Worm (Caenorhabditis elegans): ENCODE measurements around the gene dsb-1.

The dsb-1 gene

DNA sequence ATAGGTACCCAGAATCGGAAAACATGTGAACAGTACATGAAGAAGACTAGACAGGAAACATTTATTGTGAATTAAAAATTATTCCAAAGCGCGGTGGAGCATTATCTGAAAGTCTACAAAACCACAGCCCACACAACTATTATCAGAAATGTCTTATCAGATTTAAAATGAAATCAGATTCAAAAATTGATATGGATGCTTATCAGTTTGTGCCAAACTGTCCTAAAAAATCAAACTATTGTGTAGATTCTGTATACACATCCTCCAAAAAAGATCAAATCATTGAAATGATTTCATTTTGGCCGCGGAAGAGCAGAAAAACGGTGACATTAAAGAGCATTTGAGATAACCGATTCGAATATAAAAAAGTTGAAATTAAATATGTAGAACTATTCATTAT lies 26.7 kb downstream of the dsb-1 start, which contains the start of gene irg-4:
Gene irg-4 (plus strand): TSS at position 392 of the 400 bp plus-strand sequence.
- no peak for TF ChIP-seq unc-62 (GFP tag; optimal IDR thresholded peaks at IDR 0.05)

DNA sequence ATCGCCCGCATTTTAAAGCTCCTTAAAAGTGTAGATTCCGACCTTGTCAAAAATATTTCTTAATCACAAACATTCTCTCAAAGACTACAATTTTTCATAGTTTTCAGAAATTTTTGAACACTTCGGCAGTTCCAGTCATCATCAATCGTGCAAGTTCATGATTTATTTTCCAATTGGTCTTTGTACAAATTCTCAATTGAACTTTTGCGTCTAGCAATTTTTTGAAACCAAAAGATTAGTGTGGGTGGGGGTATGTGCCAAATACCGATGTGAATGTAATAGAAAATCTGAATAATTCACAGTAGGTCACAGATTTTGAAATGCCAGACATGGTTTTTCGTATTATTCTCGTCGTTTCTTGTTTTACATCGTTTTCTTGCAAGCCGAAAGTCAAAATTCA lies 29.6 kb downstream of the dsb-1 start, which contains the start of gene clec-185:
Gene clec-185 (plus strand): TSS at position 301 of the 400 bp plus-strand sequence.
- no peak for TF ChIP-seq unc-62 (GFP tag; optimal IDR thresholded peaks at IDR 0.05)

DNA sequence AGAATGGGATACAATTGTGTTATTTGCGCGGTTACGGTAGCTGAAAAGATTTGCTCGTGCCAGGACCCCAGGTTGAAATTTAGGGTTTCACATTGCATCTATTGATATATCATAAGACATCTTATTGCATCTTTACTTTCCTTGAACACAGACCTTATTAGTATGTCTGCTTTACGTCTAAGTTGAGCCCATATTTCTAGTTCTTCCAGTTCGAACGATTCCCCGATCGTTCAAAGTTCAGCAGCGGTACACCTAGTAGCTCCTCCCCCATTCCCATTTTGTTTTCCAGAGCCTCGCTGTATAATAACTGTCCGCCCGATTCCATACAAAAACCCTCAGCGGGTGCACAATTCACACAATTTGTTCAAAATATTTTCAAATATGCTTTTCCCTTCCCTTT lies 33.0 kb downstream of the dsb-1 start, which contains the start of gene C25G4.17:
Gene C25G4.17 (plus strand): TSS at position 301 of the 400 bp plus-strand sequence.
- no peak for TF ChIP-seq unc-62 (GFP tag; optimal IDR thresholded peaks at IDR 0.05)

DNA sequence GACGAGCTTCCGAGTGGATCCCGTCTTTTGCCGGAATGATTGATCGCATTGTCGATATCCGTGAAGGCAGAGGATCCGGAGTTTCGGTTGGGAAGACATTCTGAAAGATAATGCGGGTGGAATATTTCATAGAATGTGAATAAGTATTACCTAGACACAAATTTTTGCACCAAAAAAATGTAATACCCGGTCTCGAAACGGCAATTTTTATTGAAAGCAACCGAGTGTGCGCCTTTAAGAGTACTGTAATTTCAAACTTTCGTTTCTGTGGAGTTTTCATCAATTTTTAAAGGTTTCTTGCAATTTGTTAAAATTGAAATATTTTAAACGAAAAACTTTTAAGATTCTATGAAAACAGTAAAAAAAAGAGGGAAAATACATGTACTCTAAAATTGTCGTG lies 35.2 kb downstream of the dsb-1 start, which contains the start of gene C25G4.2:
Gene C25G4.2 (minus strand): TSS at position 100 of the 400 bp plus-strand sequence.
- no peak for TF ChIP-seq unc-62 (GFP tag; optimal IDR thresholded peaks at IDR 0.05)

DNA sequence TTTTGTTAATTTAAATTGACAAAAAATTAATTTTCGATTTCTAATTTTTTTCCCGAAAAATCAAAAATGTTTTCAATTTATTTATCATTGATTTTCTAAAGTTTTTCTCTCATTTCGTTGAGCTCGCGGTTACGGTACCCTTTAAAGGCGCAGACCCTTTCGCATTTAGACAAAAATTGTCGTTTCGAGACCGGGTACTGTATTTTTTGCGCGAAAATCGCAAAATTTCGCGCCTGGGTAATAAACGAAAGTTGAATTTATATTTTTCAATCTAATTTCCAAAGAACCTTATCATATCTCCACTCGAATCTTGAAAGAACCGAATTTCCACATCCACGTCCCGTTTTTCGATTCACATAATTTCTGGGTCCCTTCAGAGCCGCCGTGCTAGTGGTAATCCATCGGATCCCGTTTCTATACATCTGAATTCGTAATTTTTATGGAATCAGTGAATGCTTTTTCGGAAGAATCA lies 36.8 kb downstream of the dsb-1 start, which contains the start of gene C25G4.3:
Gene C25G4.3 (minus strand): TSS at position 422 of the 472 bp plus-strand sequence.
- TF ChIP-seq unc-62 (GFP tag; optimal IDR thresholded peaks at IDR 0.05) = no peak

DNA sequence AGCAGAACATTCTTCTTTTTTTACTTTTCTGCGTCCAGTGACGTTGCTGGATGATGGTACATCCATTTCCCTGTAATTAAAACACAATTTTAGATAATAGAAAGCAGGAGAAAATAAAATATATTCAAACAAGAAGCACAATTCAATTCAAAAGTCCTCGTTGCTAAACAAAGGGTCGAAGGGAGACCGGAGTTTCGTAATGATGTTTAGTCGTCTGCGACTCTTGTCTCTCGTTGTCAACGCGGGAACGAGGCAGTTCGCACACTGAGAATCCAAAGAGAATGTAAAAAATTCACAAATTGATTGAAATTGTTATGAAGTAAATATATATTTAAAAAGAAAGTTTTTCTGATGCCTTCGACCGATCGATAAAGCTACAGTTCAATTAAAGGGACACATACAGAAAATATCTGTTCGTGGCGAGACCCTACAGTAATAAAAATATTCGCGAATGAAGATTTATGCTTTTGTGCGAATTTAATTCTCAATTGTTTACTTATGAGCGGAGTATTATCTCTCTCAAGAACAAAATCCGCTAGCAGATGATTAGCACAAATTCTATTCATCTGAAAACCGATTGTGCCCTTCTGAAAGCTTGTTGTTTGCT lies 42.6 kb downstream of the dsb-1 start, which contains the start of gene dpy-26:
Gene dpy-26 (minus strand): TSS at position 111 of the 607 bp plus-strand sequence.
- no peak for TF ChIP-seq unc-62 (GFP tag; optimal IDR thresholded peaks at IDR 0.05)

DNA sequence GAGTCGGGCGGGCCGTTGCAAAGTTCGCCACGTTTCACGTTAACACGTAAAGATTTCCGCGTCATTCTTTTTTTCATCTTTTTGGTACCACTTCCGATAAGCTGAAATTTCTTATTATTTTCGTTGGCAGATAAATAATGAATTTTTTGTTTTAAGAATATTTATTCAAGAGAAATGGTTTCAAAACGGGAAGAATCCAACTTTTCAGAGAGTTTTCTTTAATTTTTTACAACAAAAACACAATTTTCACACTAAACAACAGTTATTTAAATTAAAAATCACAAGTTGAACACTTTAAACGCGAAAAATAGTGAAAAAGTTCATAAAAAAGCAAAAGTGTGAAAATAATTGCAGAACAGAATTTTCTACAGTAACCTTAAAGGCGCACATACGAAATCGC lies 45.4 kb downstream of the dsb-1 start, which contains the start of gene spe-44:
Gene spe-44 (minus strand): TSS at position 101 of the 400 bp plus-strand sequence.
- no peak for TF ChIP-seq unc-62 (GFP tag; optimal IDR thresholded peaks at IDR 0.05)

DNA sequence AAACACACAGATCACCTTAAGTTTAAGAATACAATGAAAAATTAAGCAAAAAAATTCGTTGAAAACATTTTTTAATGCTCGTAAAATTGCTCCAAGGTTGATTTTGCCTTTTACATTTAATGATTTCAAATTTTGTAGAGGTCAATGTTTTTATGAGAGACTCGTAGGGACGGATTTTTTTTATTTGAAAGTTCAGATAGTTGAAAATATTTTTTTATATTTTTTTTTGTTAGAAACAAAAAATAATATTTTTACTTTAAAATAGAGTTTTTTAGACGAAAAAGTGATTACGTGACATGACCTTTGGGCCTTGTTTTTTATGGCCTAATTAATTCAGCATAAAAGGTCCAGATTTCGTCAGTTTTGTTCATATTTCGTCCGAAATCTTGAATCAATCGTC lies 46.0 kb downstream of the dsb-1 start, which contains the start of gene smz-1:
Gene smz-1 (plus strand): TSS at position 301 of the 400 bp plus-strand sequence.
- no peak for TF ChIP-seq unc-62 (GFP tag; optimal IDR thresholded peaks at IDR 0.05)

DNA sequence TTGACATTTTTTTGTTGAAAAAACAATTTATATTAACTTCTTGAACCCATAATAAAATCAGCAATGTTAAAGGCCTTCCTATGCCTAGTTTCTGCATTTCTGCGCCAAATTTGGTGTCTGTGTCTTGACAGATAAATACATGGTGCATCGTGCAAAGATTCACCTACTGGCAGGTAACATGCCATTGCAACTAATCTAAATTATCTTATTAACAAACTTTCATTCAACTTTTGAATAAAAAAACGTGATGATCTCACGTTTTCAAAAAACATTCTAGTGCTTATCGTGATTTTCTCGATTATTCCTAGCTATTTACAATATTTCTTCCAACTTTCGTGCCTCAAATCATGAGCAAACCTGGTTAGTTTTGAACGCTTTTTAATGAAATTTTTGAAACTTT lies 47.9 kb downstream of the dsb-1 start, which contains the start of gene C25G4.7:
Gene C25G4.7 (plus strand): TSS at position 301 of the 400 bp plus-strand sequence.
- no peak for TF ChIP-seq unc-62 (GFP tag; optimal IDR thresholded peaks at IDR 0.05)
